Worm (Caenorhabditis elegans): ENCODE measurements around the gene F13A7.12.

Gene F13A7.12

DNA sequence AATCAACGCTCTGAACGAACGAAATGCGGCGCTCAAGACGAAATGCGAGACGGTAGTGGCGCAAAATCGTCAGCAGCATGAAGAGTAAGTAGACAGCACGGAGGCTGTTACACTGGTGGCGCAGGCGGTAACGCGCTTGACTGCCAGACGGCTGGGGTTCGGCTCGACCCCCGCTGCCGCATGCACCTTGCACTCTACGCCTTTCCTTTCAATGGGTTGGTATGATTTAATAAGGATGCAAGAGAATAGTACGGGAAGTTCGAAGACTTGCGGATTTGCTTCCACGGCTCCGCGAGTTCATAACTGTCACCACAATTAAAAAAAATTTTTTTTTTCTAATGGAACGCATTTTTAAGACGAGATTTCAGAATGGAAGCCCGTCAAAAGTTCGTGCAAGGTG lies 25.8 kb upstream of the F13A7.12 start (continued):
- TF ChIP-seq hrde-1 (tag; optimal IDR thresholded peaks at IDR 0.05; ENCODE audit: borderline replicate concordance) (peak; percentile 89), F49E8.2 (tag; optimal IDR thresholded peaks at IDR 0.05; ENCODE audit: insufficient read depth) (peak; percentile 65), Y67H2A.10 (GFP tag; conservative IDR thresholded peaks at IDR 0.05) (no peak), madf-3 (GFP tag; IDR thresholded peaks at IDR 0.05) (peak; percentile 69; the same call in 1 of the 2 replicates), ama-1 (optimal IDR thresholded peaks at IDR 0.05) (no peak), ama-1 (GFP tag; optimal IDR thresholded peaks at IDR 0.05) (peak; percentile 51 to 59), dpl-1 (GFP tag; optimal IDR thresholded peaks at IDR 0.05) (no peak), rpc-1 (optimal IDR thresholded peaks at IDR 0.05) (peak; percentile 92), rpc-1 (tag; optimal IDR thresholded peaks at IDR 0.05) (peak; percentile 88), repo-1 (tag; optimal IDR thresholded peaks at IDR 0.05) (peak; percentile 89), nfya-1 (tag; optimal IDR thresholded peaks at IDR 0.05; ENCODE audit: borderline replicate concordance, insufficient read depth) (no peak), B0035.1 (tag; optimal IDR thresholded peaks at IDR 0.05) (peak; percentile 69), snpc-1.1 (tag; optimal IDR thresholded peaks at IDR 0.05; ENCODE audit: insufficient read depth) (peak; percentile 50), rcor-1 (GFP tag; IDR thresholded peaks at IDR 0.05) (peak; percentile 72), cebp-2 (GFP tag; IDR thresholded peaks at IDR 0.05) (peak; percentile 87), ztf-25 (GFP tag; IDR thresholded peaks at IDR 0.05) (peak; percentile 84; the same call in 1 of the 2 replicates), ztf-18 (tag; optimal IDR thresholded peaks at IDR 0.05) (peak; percentile 76), ceh-100 (GFP tag; IDR thresholded peaks at IDR 0.05) (peak; percentile 69), egl-44 (GFP tag; IDR thresholded peaks at IDR 0.05) (peak; percentile 92), B0336.3 (GFP tag; IDR thresholded peaks at IDR 0.05) (peak; percentile 92), bed-1 (GFP tag; IDR thresholded peaks at IDR 0.05) (0 out of 2 replicates have a peak, but pooled peaks have one; percentile 54), snpc-1.3 (tag; optimal IDR thresholded peaks at IDR 0.05; ENCODE audit: insufficient read depth) (peak; percentile 84), efl-1 (GFP tag; optimal IDR thresholded peaks at IDR 0.05) (peak; percentile 12), sdz-38 (tag; optimal IDR thresholded peaks at IDR 0.05) (no peak), let-607 (tag; optimal IDR thresholded peaks at IDR 0.05) (peak; percentile 44 to 66), F23B12.7 (tag; optimal IDR thresholded peaks at IDR 0.05; ENCODE audit: insufficient read depth) (peak; percentile 87), nfya-2 (GFP tag; IDR thresholded peaks at IDR 0.05) (0 out of 2 replicates have a peak, but pooled peaks have one; percentile 42), athp-1 (tag; optimal IDR thresholded peaks at IDR 0.05) (peak; percentile 89), ceh-58 (GFP tag; IDR thresholded peaks at IDR 0.05) (no peak), tbp1 (GFP tag; optimal IDR thresholded peaks at IDR 0.05) (peak; percentile 91), chd-7 (tag; optimal IDR thresholded peaks at IDR 0.05) (peak; percentile 84), F33H1.4 (GFP tag; IDR thresholded peaks at IDR 0.05) (peak; percentile 51), Y95B8A.8 (GFP tag; IDR thresholded peaks at IDR 0.05) (peak; percentile 87), ets-4 (GFP tag; optimal IDR thresholded peaks at IDR 0.05) (peak; percentile 71), nhr-120 (GFP tag; IDR thresholded peaks at IDR 0.05) (no peak), B0261.1 (tag; optimal IDR thresholded peaks at IDR 0.05) (peak; percentile 94), zim-3 (tag; optimal IDR thresholded peaks at IDR 0.05) (peak; percentile 83), sea-2 (GFP tag; IDR thresholded peaks at IDR 0.05) (0 out of 2 replicates have a peak, but pooled peaks have one; percentile 29), him-1 (tag; optimal IDR thresholded peaks at IDR 0.05) (peak; percentile 85), madf-6 (GFP tag; IDR thresholded peaks at IDR 0.05) (peak; percentile 64; the same call in 1 of the 2 replicates), egl-18 (GFP tag; IDR thresholded peaks at IDR 0.05) (peak; percentile 61; the same call in 1 of the 2 replicates), ZK185.1 (tag; optimal IDR thresholded peaks at IDR 0.05; ENCODE audit: poor library complexity, severe bottlenecking) (no peak), F37B4.10 (GFP tag; IDR thresholded peaks at IDR 0.05) (0 out of 2 replicates have a peak, but pooled peaks have one; percentile 92), hsf-1 (GFP tag; IDR thresholded peaks at IDR 0.05) (0 out of 2 replicates have a peak, but pooled peaks have one; percentile 46), madf-10 (tag; optimal IDR thresholded peaks at IDR 0.05) (peak; percentile 68), pha-4 (tag; optimal IDR thresholded peaks at IDR 0.05) (no peak), madf-8 (GFP tag; conservative IDR thresholded peaks at IDR 0.05) (0 out of 2 replicates have a peak, but pooled peaks have one; percentile 10), T26A5.8 (tag; optimal IDR thresholded peaks at IDR 0.05) (peak; percentile 85)

Data from whole organism, young adult.